Worm (Caenorhabditis elegans) whole organism, L4 larva: ENCODE data around the gene F53H2.3.

Experiments used
- ZK546.5 ChIP-seq, 2 experiments: sonication (generic microtip); optimal IDR thresholded peaks; 2 replicates each; lab custom pipeline; 2017; ENCODE audit warnings: missing biosample characterization in 2 of 2, missing genetic modification characterization in 2 of 2
- dmd-9 ChIP-seq: fragments of 200-800 bp; sonication (Bioruptor generic); IDR thresholded peaks from 2 replicates; pipeline ENCODE4 v1.3.6; 2022; ENCODE audit warnings: missing genetic modification reagents, missing genetic modification characterization, missing compliant biosample characterization
- lin-13 ChIP-seq: fragments of 150-350 bp; optimal IDR thresholded peaks from 2 replicates; lab custom pipeline; 2014; ENCODE audit warnings: missing biosample characterization, missing genetic modification reagents, missing genetic modification characterization
- mep-1 ChIP-seq: fragments of 150-350 bp; sonication (generic microtip); optimal IDR thresholded peaks from 3 replicates; lab custom pipeline; 2014; ENCODE audit warnings: missing biosample characterization, missing genetic modification characterization
- nhr-6 ChIP-seq: fragments of 150-350 bp; optimal IDR thresholded peaks from 2 replicates; lab custom pipeline; 2014; ENCODE audit warnings: missing biosample characterization, missing genetic modification characterization
- skn-1 ChIP-seq: fragments of 150-350 bp; optimal IDR thresholded peaks from 2 replicates; lab custom pipeline; 2014; ENCODE audit warnings: missing biosample characterization, missing genetic modification characterization
- snpc-4 ChIP-seq: fragments of 150-350 bp; optimal IDR thresholded peaks from 2 replicates; lab custom pipeline; 2014; ENCODE audit warnings: missing biosample characterization, missing genetic modification characterization
- unc-130 ChIP-seq: sonication (generic microtip); optimal IDR thresholded peaks from 2 replicates; lab custom pipeline; 2016; ENCODE audit warnings: missing genetic modification reagents, missing genetic modification characterization, missing compliant biosample characterization

- no peak for TF ChIP-seq skn-1
- TF ChIP-seq dmd-9 (GFP tag; lab: Robert Waterston, UW) = no peak
- TF ChIP-seq mep-1 (tag; lab: Kevin White, UChicago) = no peak
- no peak for TF ChIP-seq snpc-4 (tag; lab: Kevin White, UChicago)
- no peak for TF ChIP-seq nhr-6 (tag; lab: Kevin White, UChicago)
- no peak for TF ChIP-seq unc-130 (GFP tag; lab: Kevin White, UChicago)
- TF ChIP-seq ZK546.5 (tag; optimal IDR thresholded peaks at IDR 0.05; lab: Kevin White, UChicago) = no peak
- TF ChIP-seq lin-13 = no peak
Observed at ce11 chrV:20402842-20403241, 8.7 kb downstream of the F53H2.3 start.
